Fruit fly (Drosophila melanogaster) whole organism, embryonic: Measurements from ENCODE around the gene Cht6.

Experiments
- Ada2b ChIP-seq: fragments of 200-800 bp; sonication (Bioruptor generic); IDR thresholded peaks from 2 replicates; pipeline ENCODE4 v1.3.6; 2022; ENCODE audit warnings: missing biosample characterization, missing genetic modification characterization
- CG10321 ChIP-seq: fragments of 200-800 bp; sonication (Bioruptor generic); IDR thresholded peaks from 2 replicates; pipeline ENCODE4 v1.3.6; 2022; ENCODE audit warnings: missing biosample characterization, missing genetic modification characterization
- CG11247 ChIP-seq: fragments of 200-800 bp; sonication (Bioruptor generic); IDR thresholded peaks from 2 replicates; pipeline ENCODE4 v1.3.6; 2022; ENCODE audit warnings: missing biosample characterization, missing genetic modification characterization
- CG12155 ChIP-seq: fragments of 200-800 bp; sonication (Bioruptor generic); optimal IDR thresholded peaks from 3 replicates; lab custom pipeline; 2016; ENCODE audit warnings: missing biosample characterization, missing genetic modification characterization
- CG13775 ChIP-seq: fragments of 200-800 bp; sonication (Bioruptor generic); optimal IDR thresholded peaks from 3 replicates; lab custom pipeline; 2017; ENCODE audit warnings: missing biosample characterization, mild to moderate bottlenecking, missing genetic modification characterization
- CG13894 ChIP-seq: fragments of 200-800 bp; sonication (Bioruptor generic); optimal IDR thresholded peaks from 3 replicates; lab custom pipeline; 2018; ENCODE audit warnings: missing biosample characterization, mild to moderate bottlenecking, missing genetic modification characterization, moderate library complexity
- CG14014 ChIP-seq: fragments of 200-800 bp; sonication (Bioruptor generic); IDR thresholded peaks from 2 replicates; pipeline ENCODE4 v1.3.6; 2022; ENCODE audit warnings: missing biosample characterization, missing genetic modification characterization
- CG14050 ChIP-seq: fragments of 200-800 bp; sonication (Bioruptor generic); IDR thresholded peaks from 3 replicates; pipeline ENCODE4 v1.3.6; 2022; ENCODE audit warnings: missing biosample characterization, missing genetic modification characterization
- CG14965 ChIP-seq: fragments of 200-800 bp; sonication (Bioruptor generic); optimal IDR thresholded peaks from 2 replicates; lab custom pipeline; 2016; ENCODE audit warnings: missing biosample characterization, missing genetic modification characterization, borderline replicate concordance
- CG1602 ChIP-seq: fragments of 200-800 bp; sonication (Bioruptor generic); optimal IDR thresholded peaks from 3 replicates; lab custom pipeline; 2016; ENCODE audit warnings: missing biosample characterization, missing genetic modification characterization
- CG1647 ChIP-seq: fragments of 200-800 bp; sonication (Bioruptor generic); optimal IDR thresholded peaks from 3 replicates; lab custom pipeline; 2016; ENCODE audit warnings: missing biosample characterization, missing genetic modification characterization
- CG18262 ChIP-seq: fragments of 200-800 bp; optimal IDR thresholded peaks from 3 replicates; lab custom pipeline; 2019; ENCODE audit warnings: missing biosample characterization, mild to moderate bottlenecking, missing genetic modification characterization, moderate library complexity
- CG18599 ChIP-seq: fragments of 200-800 bp; sonication (Bioruptor generic); optimal IDR thresholded peaks from 3 replicates; lab custom pipeline; 2017; ENCODE audit warnings: missing biosample characterization, missing genetic modification characterization, mild to moderate bottlenecking, moderate library complexity, missing genetic modification reagents
- CG18619 ChIP-seq: fragments of 200-800 bp; sonication (Bioruptor generic); optimal IDR thresholded peaks from 3 replicates; lab custom pipeline; 2017; ENCODE audit warnings: missing biosample characterization, mild to moderate bottlenecking, missing genetic modification characterization
- CG2120 ChIP-seq: fragments of 200-800 bp; sonication (Bioruptor generic); optimal IDR thresholded peaks from 3 replicates; lab custom pipeline; 2016; ENCODE audit warnings: missing biosample characterization, missing genetic modification characterization
- CG2712 ChIP-seq: fragments of 200-800 bp; optimal IDR thresholded peaks from 3 replicates; lab custom pipeline; 2019; ENCODE audit warnings: missing biosample characterization, mild to moderate bottlenecking, missing genetic modification characterization, moderate library complexity
- CG32532 ChIP-seq: fragments of 200-800 bp; sonication (Bioruptor generic); IDR thresholded peaks from 2 replicates; pipeline ENCODE4 v1.3.6; 2022; ENCODE audit warnings: missing biosample characterization, missing genetic modification characterization
- CG4282 ChIP-seq: fragments of 200-800 bp; sonication (Bioruptor generic); optimal IDR thresholded peaks from 2 replicates; lab custom pipeline; 2016; ENCODE audit warnings: missing biosample characterization, missing genetic modification characterization
- CG5180 ChIP-seq: fragments of 200-800 bp; sonication (Bioruptor generic); optimal IDR thresholded peaks from 3 replicates; lab custom pipeline; 2017; ENCODE audit warnings: missing biosample characterization, missing genetic modification characterization, mild to moderate bottlenecking, moderate library complexity, missing genetic modification reagents
- CG7963 ChIP-seq: fragments of 200-800 bp; sonication (Bioruptor generic); IDR thresholded peaks from 3 replicates; pipeline ENCODE4 v1.3.6; 2022; ENCODE audit warnings: missing biosample characterization, missing genetic modification characterization; ENCODE audit not compliant: partially characterized antibody
- CG8478 ChIP-seq: fragments of >200 bp; optimal IDR thresholded peaks from 2 replicates; lab custom pipeline; 2018
- D ChIP-seq, 2 experiments: fragments of 200-800 bp in 1 of 2; fragments of >200 bp in 1 of 2; sonication (Bioruptor generic) in 1 of 2; optimal IDR thresholded peaks; 2 replicates in 1 of 2; 3 replicates in 1 of 2; lab custom pipeline; 2017; ENCODE audit warnings: mild to moderate bottlenecking in 1 of 2, missing biosample characterization in 1 of 2, missing genetic modification characterization in 1 of 2, missing genetic modification reagents in 1 of 2
- Doc2 ChIP-seq: fragments of 200-800 bp; sonication (Bioruptor generic); IDR thresholded peaks from 2 replicates; pipeline ENCODE4 v1.3.6; 2022; ENCODE audit warnings: missing biosample characterization, missing genetic modification characterization
- Ets97D ChIP-seq: fragments of 200-800 bp; sonication (Bioruptor generic); optimal IDR thresholded peaks from 3 replicates; lab custom pipeline; 2016; ENCODE audit warnings: missing biosample characterization, missing genetic modification characterization
- Fer1 ChIP-seq: fragments of 200-800 bp; sonication (Bioruptor generic); optimal IDR thresholded peaks from 2 replicates; lab custom pipeline; 2017; ENCODE audit warnings: missing biosample characterization, mild to moderate bottlenecking, missing genetic modification characterization
- H15 ChIP-seq: fragments of 200-800 bp; sonication (Bioruptor generic); IDR thresholded peaks from 3 replicates; pipeline ENCODE4 v1.3.6; 2022; ENCODE audit warnings: missing biosample characterization, missing genetic modification characterization
- NFAT ChIP-seq: fragments of 200-800 bp; sonication (Bioruptor generic); IDR thresholded peaks from 2 replicates; pipeline ENCODE4 v1.3.6; 2022; ENCODE audit warnings: missing biosample characterization, missing genetic modification characterization
- Trl ChIP-seq, 3 experiments: fragments of >200 bp in 2 of 3; fragments of 200-800 bp in 1 of 3; sonication (Bioruptor generic) in 1 of 3; optimal IDR thresholded peaks; 2 replicates in 1 of 3; 3 replicates in 2 of 3; lab custom pipeline; 2016 to 2017; ENCODE audit warnings: missing biosample characterization in 1 of 3, missing genetic modification characterization in 1 of 3
- Usf ChIP-seq: fragments of 200-800 bp; sonication (Bioruptor generic); optimal IDR thresholded peaks from 2 replicates; lab custom pipeline; 2017; ENCODE audit warnings: missing genotype, missing biosample characterization, missing genetic modification characterization
- ac ChIP-seq: fragments of 200-800 bp; sonication (Bioruptor generic); optimal IDR thresholded peaks from 3 replicates; lab custom pipeline; 2017; ENCODE audit warnings: missing biosample characterization, mild to moderate bottlenecking, missing genetic modification characterization
- amos ChIP-seq: fragments of 200-800 bp; sonication (Bioruptor generic); IDR thresholded peaks from 2 replicates; pipeline ENCODE4 v1.3.6; 2022; ENCODE audit warnings: missing biosample characterization, missing genetic modification characterization; ENCODE audit not compliant: partially characterized antibody
- aop ChIP-seq: fragments of 200-800 bp; sonication (Bioruptor generic); IDR thresholded peaks from 2 replicates; pipeline ENCODE4 v1.3.6; 2022; ENCODE audit warnings: missing biosample characterization, missing genetic modification characterization
- bbx ChIP-seq: fragments of 200-800 bp; sonication (Bioruptor generic); IDR thresholded peaks from 2 replicates; pipeline ENCODE4 v1.3.6; 2022; ENCODE audit warnings: missing biosample characterization, missing genetic modification characterization; ENCODE audit not compliant: partially characterized antibody
- br ChIP-seq: fragments of >200 bp; optimal IDR thresholded peaks from 2 replicates; lab custom pipeline; 2017
- cas ChIP-seq: fragments of 200-800 bp; sonication (Bioruptor generic); IDR thresholded peaks from 2 replicates; pipeline ENCODE4 v1.3.6; 2022; ENCODE audit warnings: missing biosample characterization, missing genetic modification characterization
- dm ChIP-seq: fragments of 200-800 bp; sonication (Bioruptor generic); optimal IDR thresholded peaks from 3 replicates; lab custom pipeline; 2016; ENCODE audit warnings: missing biosample characterization, missing genetic modification characterization
- ewg ChIP-seq: fragments of 200-800 bp; sonication (Bioruptor generic); optimal IDR thresholded peaks from 3 replicates; lab custom pipeline; 2017; ENCODE audit warnings: mild to moderate bottlenecking, missing biosample characterization, missing genetic modification reagents, missing genetic modification characterization
- eyg ChIP-seq: fragments of 200-800 bp; sonication (Bioruptor generic); optimal IDR thresholded peaks from 3 replicates; lab custom pipeline; 2016; ENCODE audit warnings: missing biosample characterization, missing genetic modification characterization
- fd3F ChIP-seq: fragments of 200-800 bp; sonication (Bioruptor generic); optimal IDR thresholded peaks from 2 replicates; lab custom pipeline; 2018; ENCODE audit warnings: missing biosample characterization, mild to moderate bottlenecking, missing genetic modification characterization, moderate library complexity
- gcm ChIP-seq: fragments of 200-800 bp; sonication (Bioruptor generic); optimal IDR thresholded peaks from 2 replicates; lab custom pipeline; 2019; ENCODE audit warnings: missing biosample characterization, mild to moderate bottlenecking, missing genetic modification characterization, moderate library complexity
- grn ChIP-seq: fragments of 200-800 bp; sonication (Bioruptor generic); optimal IDR thresholded peaks from 3 replicates; lab custom pipeline; 2017; ENCODE audit warnings: missing biosample characterization, missing genetic modification characterization
- ind ChIP-seq: fragments of 200-800 bp; sonication (Bioruptor generic); optimal IDR thresholded peaks from 3 replicates; lab custom pipeline; 2016; ENCODE audit warnings: missing biosample characterization, missing genetic modification characterization
- kah ChIP-seq: fragments of 200-800 bp; sonication (Bioruptor generic); optimal IDR thresholded peaks from 2 replicates; lab custom pipeline; 2018; ENCODE audit warnings: missing biosample characterization, mild to moderate bottlenecking, missing genetic modification characterization
- lab ChIP-seq: fragments of 200-800 bp; sonication (Bioruptor generic); optimal IDR thresholded peaks from 3 replicates; lab custom pipeline; 2017; ENCODE audit warnings: missing biosample characterization, missing genetic modification characterization, mild to moderate bottlenecking, moderate library complexity, missing genetic modification reagents
- lbe ChIP-seq: fragments of 200-800 bp; sonication (Bioruptor generic); optimal IDR thresholded peaks from 2 replicates; lab custom pipeline; 2016; ENCODE audit warnings: missing biosample characterization, mild to moderate bottlenecking, missing genetic modification characterization
- ranshi ChIP-seq: fragments of 200-800 bp; sonication (Bioruptor generic); IDR thresholded peaks from 2 replicates; pipeline ENCODE4 v1.3.6; 2022; ENCODE audit warnings: missing biosample characterization, missing genetic modification characterization
- scrt ChIP-seq: fragments of 200-800 bp; sonication (Bioruptor generic); optimal IDR thresholded peaks from 2 replicates; lab custom pipeline; 2018; ENCODE audit warnings: missing biosample characterization, mild to moderate bottlenecking, missing genetic modification characterization, moderate library complexity
- sqz ChIP-seq: fragments of 200-800 bp; sonication (Bioruptor generic); optimal IDR thresholded peaks from 3 replicates; lab custom pipeline; 2018; ENCODE audit warnings: missing biosample characterization, mild to moderate bottlenecking, missing genetic modification characterization

Cht6 gene

DNA sequence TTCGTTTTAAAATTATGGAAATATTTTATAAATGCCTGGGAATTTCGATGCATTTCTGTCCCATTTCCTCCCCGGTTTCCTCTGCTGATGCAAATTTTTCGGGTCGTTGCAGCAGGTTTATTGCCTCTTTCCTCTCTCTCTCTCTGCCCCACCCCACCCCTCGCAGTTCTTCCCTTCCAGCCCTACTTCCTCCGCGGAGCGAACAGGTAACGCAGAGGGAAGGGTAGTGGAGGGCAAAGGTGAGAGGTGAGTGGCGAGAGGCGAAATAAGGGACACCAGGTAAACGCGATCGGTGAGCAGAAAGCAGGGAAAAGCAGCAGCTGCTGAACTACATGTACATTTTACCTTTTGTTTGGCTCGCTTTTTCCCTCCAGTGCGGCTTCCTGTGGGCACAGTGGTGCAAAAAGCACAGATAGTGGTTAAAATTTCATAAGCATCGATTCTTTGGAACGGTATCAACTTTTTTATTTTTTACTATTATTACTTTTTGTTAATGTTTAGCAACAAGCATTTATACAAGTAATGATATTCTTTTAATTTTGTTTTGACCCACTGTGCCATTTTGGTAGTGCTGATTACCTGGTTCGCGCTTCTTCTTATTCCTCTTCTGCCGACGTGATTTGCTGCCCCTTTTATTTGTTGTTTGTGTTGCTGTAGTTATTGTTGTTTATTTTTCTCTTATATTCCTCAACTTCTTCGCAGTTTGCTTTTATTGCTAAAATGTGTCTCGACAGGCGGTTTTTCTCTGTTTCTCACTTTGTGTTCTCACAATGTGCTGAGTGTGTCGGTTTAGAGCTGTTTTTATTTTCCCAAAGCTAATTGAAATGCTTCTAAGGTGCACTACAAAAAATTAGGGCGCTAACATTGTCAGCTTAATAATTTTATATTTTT lies 71.6 kb downstream of the Cht6 start (continued):
- TF ChIP-seq CG1602 (GFP tag; lab: Kevin White, UChicago): peak; percentile 59
- peak; percentile 22 for TF ChIP-seq fd3F (GFP tag; lab: Kevin White, UChicago)
- TF ChIP-seq CG8478 (lab: Kevin White, UChicago): no peak
- TF ChIP-seq CG4282 (GFP tag; lab: Kevin White, UChicago): peak; percentile 50
- TF ChIP-seq CG18599 (GFP tag; lab: Kevin White, UChicago): peak; percentile 62
- peak; percentile 53; the same call in 1 of the 2 replicates for TF ChIP-seq CG14014 (GFP tag; lab: Robert Waterston, UW)
- peak; percentile 31 for TF ChIP-seq Usf (GFP tag; lab: Kevin White, UChicago)
- peak; percentile 41 for TF ChIP-seq ind (GFP tag; lab: Kevin White, UChicago)
- peak; percentile 61 for TF ChIP-seq CG32532
- TF ChIP-seq Ada2b (GFP tag; lab: Robert Waterston, UW): peak; percentile 80
- peak; percentile 74 for TF ChIP-seq ranshi
- TF ChIP-seq CG18619 (GFP tag; lab: Kevin White, UChicago): peak; percentile 39
- TF ChIP-seq CG14050 (GFP tag; lab: Robert Waterston, UW): peak; percentile 44; the same call in 1 of the 3 replicates
- TF ChIP-seq D (optimal IDR thresholded peaks at IDR 0.05; lab: Kevin White, UChicago): no peak
- TF ChIP-seq D (GFP tag; optimal IDR thresholded peaks at IDR 0.05; lab: Kevin White, UChicago): peak; percentile 48
- TF ChIP-seq H15 (GFP tag; lab: Robert Waterston, UW): peak; percentile 58; the same call in 2 of the 3 replicates
- TF ChIP-seq dm (GFP tag; lab: Kevin White, UChicago): no peak
- peak; percentile 67 for TF ChIP-seq CG13775
- TF ChIP-seq aop (GFP tag; lab: Robert Waterston, UW): peak; percentile 26; the same call in 1 of the 2 replicates
- TF ChIP-seq grn (GFP tag; lab: Kevin White, UChicago): no peak
- TF ChIP-seq Ets97D (GFP tag; lab: Kevin White, UChicago): no peak
- TF ChIP-seq CG5180 (GFP tag; lab: Kevin White, UChicago): no peak
- no peak for TF ChIP-seq cas (GFP tag; lab: Robert Waterston, UW)
- peak; percentile 35 for TF ChIP-seq Fer1 (GFP tag; lab: Kevin White, UChicago)
- TF ChIP-seq br (lab: Kevin White, UChicago): no peak
- TF ChIP-seq NFAT (GFP tag; lab: Robert Waterston, UW): no peak
- TF ChIP-seq CG2120 (GFP tag; lab: Kevin White, UChicago): peak; percentile 47
- no peak for TF ChIP-seq Trl (optimal IDR thresholded peaks at IDR 0.05; lab: Kevin White, UChicago)
- TF ChIP-seq Trl (GFP tag; optimal IDR thresholded peaks at IDR 0.05; lab: Kevin White, UChicago): peak; percentile 22
- TF ChIP-seq CG10321 (GFP tag; lab: Robert Waterston, UW): no peak; the same call in 1 of the 2 replicates
- TF ChIP-seq eyg (GFP tag; lab: Kevin White, UChicago): no peak
- peak; percentile 27 for TF ChIP-seq ewg (GFP tag; lab: Kevin White, UChicago)
- TF ChIP-seq CG14965 (GFP tag; lab: Kevin White, UChicago): no peak
- no peak for TF ChIP-seq sqz
- TF ChIP-seq scrt (GFP tag; lab: Kevin White, UChicago): no peak
- TF ChIP-seq amos (GFP tag; lab: Robert Waterston, UW): no peak
- TF ChIP-seq CG2712: peak; percentile 76
- TF ChIP-seq lbe (GFP tag; lab: Kevin White, UChicago): peak; percentile 48
- peak; percentile 18 for TF ChIP-seq CG12155 (GFP tag; lab: Kevin White, UChicago)
- TF ChIP-seq CG18262 (tag; lab: Kevin White, UChicago): peak; percentile 76
- no peak for TF ChIP-seq CG13894 (tag; lab: Kevin White, UChicago)
- TF ChIP-seq gcm (GFP tag; lab: Kevin White, UChicago): peak; percentile 55
- TF ChIP-seq ac (GFP tag; lab: Kevin White, UChicago): peak; percentile 79
- TF ChIP-seq bbx (GFP tag; lab: Robert Waterston, UW): no peak
- peak; percentile 37; the same call in 1 of the 2 replicates for TF ChIP-seq CG11247
- no peak for TF ChIP-seq CG1647 (GFP tag; lab: Kevin White, UChicago)
- TF ChIP-seq kah (GFP tag; lab: Kevin White, UChicago): no peak
- TF ChIP-seq CG7963 (GFP tag; lab: Robert Waterston, UW): no peak
- TF ChIP-seq Doc2 (GFP tag; lab: Robert Waterston, UW): no peak
- peak; percentile 61 for TF ChIP-seq lab (GFP tag; lab: Kevin White, UChicago)
